Worm (Caenorhabditis elegans): ENCODE results near the gene Y38C1AA.19.
"Not testable (repeated sequence)": the region's sequence is repeated elsewhere in the genome, so short reads cannot be mapped to it uniquely, and the experiment has no call there.

The Y38C1AA.19 gene

DNA sequence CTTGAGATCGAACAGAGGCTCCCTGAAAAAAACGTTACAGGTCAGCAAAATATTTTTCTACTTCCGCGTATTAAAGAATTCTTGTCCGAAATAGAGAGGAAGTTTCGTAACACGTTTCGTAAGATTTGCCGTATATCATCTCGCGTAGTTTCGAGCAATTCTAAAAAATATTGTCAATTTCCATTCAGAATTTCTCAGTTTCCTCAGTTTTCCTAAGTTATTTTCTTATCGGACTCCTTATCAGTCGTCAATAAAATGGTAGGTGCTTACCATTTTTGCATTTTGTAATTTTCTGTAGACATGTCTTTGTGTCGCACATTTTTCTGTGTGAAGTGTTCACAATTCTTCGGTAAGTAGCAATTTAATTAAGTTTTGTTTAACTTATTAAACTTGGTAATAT lies at the start of gene Y38C1AA.19:
Y38C1AA.19 (plus strand) TSS at position 301 of the 400 bp plus-strand sequence.
- no peak for TF ChIP-seq R02D3.7 (tag; optimal IDR thresholded peaks at IDR 0.05)
- no peak for TF ChIP-seq lin-39 (tag; optimal IDR thresholded peaks at IDR 0.05)
- no peak for TF ChIP-seq zag-1 (tag; optimal IDR thresholded peaks at IDR 0.05)
- TF ChIP-seq hmg-11 (tag; optimal IDR thresholded peaks at IDR 0.05) = no peak
- no peak for TF ChIP-seq snpc-4 (tag; optimal IDR thresholded peaks at IDR 0.05)
- TF ChIP-seq fkh-10 (GFP tag; optimal IDR thresholded peaks at IDR 0.05) = no peak
- no peak for TF ChIP-seq pqm-1 (tag; optimal IDR thresholded peaks at IDR 0.05)
- TF ChIP-seq ztf-4 (tag; optimal IDR thresholded peaks at IDR 0.05) = no peak
- no peak for TF ChIP-seq ceh-9 (tag; optimal IDR thresholded peaks at IDR 0.05)
- TF ChIP-seq fos-1 (tag; optimal IDR thresholded peaks at IDR 0.05) = no peak

ce11 chrIV:111377-111776 lies 48.6 kb upstream of the Y38C1AA.19 start, which contains the start of gene F29C4.4:
Gene F29C4.4, plus strand, starts transcription at chrIV:111677.
- TF ChIP-seq ceh-28, ztf-4, nhr-76 (tag; optimal IDR thresholded peaks at IDR 0.05): not testable (repeated sequence)

- TF ChIP-seq nhr-237 (tag; optimal IDR thresholded peaks at IDR 0.05) = no peak
These were observed 41.2 kb upstream of the Y38C1AA.19 start for ce11 chrIV:118786-119185.

DNA sequence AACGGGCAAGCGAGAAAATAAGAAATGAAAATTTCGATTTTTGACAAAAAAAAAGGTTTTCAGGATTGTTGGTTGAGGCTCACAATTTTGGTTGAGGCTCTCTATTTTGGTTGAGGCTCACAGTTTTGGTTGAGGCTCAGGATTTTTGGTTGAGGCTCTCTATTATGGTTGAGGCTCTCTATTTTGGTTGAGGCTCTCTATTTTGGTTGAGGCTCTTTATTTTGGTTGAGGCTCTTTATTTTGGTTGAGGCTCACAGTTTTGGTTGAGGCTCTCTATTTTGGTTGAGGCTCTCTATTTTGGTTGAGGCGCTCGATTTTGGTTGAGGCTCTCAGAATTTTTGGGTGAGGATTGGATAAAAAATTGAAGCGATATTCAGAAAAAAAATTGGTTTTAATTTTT lies 40.2 kb upstream of the Y38C1AA.19 start:
- no peak for TF ChIP-seq fkh-10 (GFP tag; optimal IDR thresholded peaks at IDR 0.05)
- TF ChIP-seq nhr-23 (tag; optimal IDR thresholded peaks at IDR 0.05) = no peak
- no peak for TF ChIP-seq fos-1 (tag; optimal IDR thresholded peaks at IDR 0.05)
- TF ChIP-seq tbx-2 (tag; optimal IDR thresholded peaks at IDR 0.05) = no peak
- no peak for TF ChIP-seq zag-1 (tag; optimal IDR thresholded peaks at IDR 0.05)
- no peak for TF ChIP-seq nhr-77 (tag; optimal IDR thresholded peaks at IDR 0.05)
- TF ChIP-seq mml-1 (tag; optimal IDR thresholded peaks at IDR 0.05) = no peak
- TF ChIP-seq jun-1 (tag; optimal IDR thresholded peaks at IDR 0.05) = no peak
- TF ChIP-seq daf-12 (tag; optimal IDR thresholded peaks at IDR 0.05) = no peak
- no peak for TF ChIP-seq nhr-12 (tag; optimal IDR thresholded peaks at IDR 0.05)
- TF ChIP-seq sea-2 (GFP tag; optimal IDR thresholded peaks at IDR 0.05) = no peak
- no peak for TF ChIP-seq nhr-28 (tag; optimal IDR thresholded peaks at IDR 0.05)

ce11 chrIV:121607-122006 lies 38.4 kb upstream of the Y38C1AA.19 start, which contains the start of gene tut-1:
Gene tut-1, minus strand, starts transcription at chrIV:121707.
- no peak for TF ChIP-seq nfya-1 (tag; optimal IDR thresholded peaks at IDR 0.05; ENCODE audit: insufficient read depth)
- TF ChIP-seq nhr-12 (tag; optimal IDR thresholded peaks at IDR 0.05) = no peak
- TF ChIP-seq fkh-10 (GFP tag; optimal IDR thresholded peaks at IDR 0.05) = no peak
- TF ChIP-seq egl-27 (tag; optimal IDR thresholded peaks at IDR 0.05) = no peak
- no peak for TF ChIP-seq ztf-4 (tag; optimal IDR thresholded peaks at IDR 0.05)
- no peak for TF ChIP-seq unc-62 (GFP tag; optimal IDR thresholded peaks at IDR 0.05)
- TF ChIP-seq unc-39 (tag; optimal IDR thresholded peaks at IDR 0.05) = no peak
- TF ChIP-seq ZK546.5 (tag; optimal IDR thresholded peaks at IDR 0.05) = no peak
- TF ChIP-seq nhr-77 (tag; optimal IDR thresholded peaks at IDR 0.05) = no peak

DNA sequence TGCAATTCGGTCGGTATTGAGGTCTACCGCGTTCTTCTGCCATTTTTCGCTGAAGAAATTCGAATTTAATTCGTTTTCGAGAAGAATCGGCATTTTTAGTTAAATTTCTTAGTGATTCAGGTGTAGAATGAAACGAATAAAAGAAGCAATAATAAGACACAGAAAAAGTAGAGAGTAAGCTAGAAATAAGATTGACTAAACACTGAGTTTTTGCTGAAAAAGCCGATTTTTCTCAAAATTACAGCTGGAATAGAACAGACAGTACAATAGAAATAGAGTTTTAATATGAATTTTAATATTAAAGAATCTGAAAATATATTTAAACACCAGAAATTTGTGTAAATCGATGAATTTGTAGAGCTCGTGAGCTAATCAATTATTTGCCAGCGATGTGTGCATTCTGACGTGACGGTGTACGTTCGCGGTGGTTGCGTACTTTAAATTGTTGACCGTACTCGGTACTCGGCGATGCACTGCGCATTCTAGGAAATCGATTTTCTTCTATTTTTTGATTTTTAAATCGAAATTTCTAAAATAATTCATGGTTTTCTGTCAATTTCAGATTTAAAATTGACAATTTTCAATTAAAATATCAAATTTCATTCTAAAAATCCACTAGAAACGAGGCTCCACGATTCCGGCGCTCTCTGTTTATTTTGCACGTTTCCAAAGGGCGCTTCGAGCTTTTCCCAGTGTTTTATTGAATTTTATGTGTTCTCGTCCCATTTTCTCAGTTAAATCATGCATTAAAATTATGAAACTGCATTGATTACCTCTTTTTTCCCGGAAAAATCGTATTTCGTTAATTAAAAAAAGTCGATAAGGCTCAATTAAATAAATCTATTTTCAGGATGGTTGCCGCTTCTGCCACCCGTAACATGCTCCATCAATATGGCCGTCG lies 33.8 kb upstream of the Y38C1AA.19 start, which contains the start of the genes grld-1 and cox-6C:
grld-1 (minus strand) TSS at position 51 of the 901 bp plus-strand sequence.
cox-6C (plus strand) TSS at position 851 of the 901 bp plus-strand sequence.
- TF ChIP-seq nhr-12 (tag; optimal IDR thresholded peaks at IDR 0.05) (no peak), mml-1 (tag; optimal IDR thresholded peaks at IDR 0.05) (no peak), ceh-28 (tag; optimal IDR thresholded peaks at IDR 0.05) (peak; percentile 63), elt-3 (tag; optimal IDR thresholded peaks at IDR 0.05) (no peak), nhr-237 (tag; optimal IDR thresholded peaks at IDR 0.05) (no peak), ceh-82 (tag; optimal IDR thresholded peaks at IDR 0.05) (no peak), ztf-4 (tag; optimal IDR thresholded peaks at IDR 0.05) (no peak), jun-1 (tag; optimal IDR thresholded peaks at IDR 0.05) (no peak), hmg-11 (tag; optimal IDR thresholded peaks at IDR 0.05) (peak; percentile 53), nhr-28 (tag; optimal IDR thresholded peaks at IDR 0.05) (no peak), nhr-25 (tag; optimal IDR thresholded peaks at IDR 0.05) (peak; percentile 28), eor-1 (tag; optimal IDR thresholded peaks at IDR 0.05) (no peak), nhr-67 (tag; optimal IDR thresholded peaks at IDR 0.05) (no peak), nhr-77 (tag; optimal IDR thresholded peaks at IDR 0.05) (no peak), ama-1 (optimal IDR thresholded peaks at IDR 0.05) (no peak), unc-62 (GFP tag; optimal IDR thresholded peaks at IDR 0.05) (no peak), egl-27 (tag; optimal IDR thresholded peaks at IDR 0.05) (no peak), ztf-11 (tag; optimal IDR thresholded peaks at IDR 0.05) (no peak), skn-1 (tag; optimal IDR thresholded peaks at IDR 0.05) (no peak), elt-1 (tag; optimal IDR thresholded peaks at IDR 0.05) (no peak), lin-39 (tag; optimal IDR thresholded peaks at IDR 0.05) (peak; percentile 27), nhr-11 (tag; optimal IDR thresholded peaks at IDR 0.05) (no peak), nhr-43 (tag; optimal IDR thresholded peaks at IDR 0.05; ENCODE audit: poor library complexity, severe bottlenecking) (no peak), aly-2 (tag; optimal IDR thresholded peaks at IDR 0.05) (no peak), nfya-1 (tag; optimal IDR thresholded peaks at IDR 0.05; ENCODE audit: insufficient read depth) (peak; percentile 77), snpc-4 (tag; optimal IDR thresholded peaks at IDR 0.05) (peak; percentile 64), ceh-9 (tag; optimal IDR thresholded peaks at IDR 0.05) (no peak), ZK546.5 (tag; optimal IDR thresholded peaks at IDR 0.05) (no peak), unc-39 (tag; optimal IDR thresholded peaks at IDR 0.05) (no peak)
